Worm (Caenorhabditis elegans) whole organism, mixed stage, embryonic: ENCODE measurements around the gene nhr-88.

ENCODE experiments used
- M03D4.4 ChIP-seq: sonication (generic microtip); optimal IDR thresholded peaks from 2 replicates; lab custom pipeline; 2017; ENCODE audit warnings: mild to moderate bottlenecking, missing genetic modification characterization, missing compliant biosample characterization
- bed-3 ChIP-seq: fragments of 200-800 bp; sonication (Bioruptor generic); optimal IDR thresholded peaks from 3 replicates; lab custom pipeline; 2018; ENCODE audit warnings: mild to moderate bottlenecking, missing genetic modification characterization, moderate library complexity, missing compliant biosample characterization
- ceh-39 ChIP-seq: fragments of 150-350 bp; optimal IDR thresholded peaks from 2 replicates; lab custom pipeline; 2014; ENCODE audit warnings: missing biosample characterization, missing genetic modification characterization
- ceh-43 ChIP-seq: fragments of 200-800 bp; sonication (Bioruptor generic); optimal IDR thresholded peaks from 2 replicates; lab custom pipeline; 2018; ENCODE audit warnings: mild to moderate bottlenecking, missing genetic modification characterization, moderate library complexity, missing compliant biosample characterization
- ceh-83 ChIP-seq: fragments of 200-800 bp; sonication (Bioruptor generic); optimal IDR thresholded peaks from 2 replicates; lab custom pipeline; 2018; ENCODE audit warnings: mild to moderate bottlenecking, missing genetic modification characterization, missing compliant biosample characterization
- ces-1 ChIP-seq: fragments of 150-350 bp; optimal IDR thresholded peaks from 2 replicates; lab custom pipeline; 2014; ENCODE audit warnings: missing biosample characterization, missing genetic modification reagents, missing genetic modification characterization
- cnd-1 ChIP-seq: fragments of 200-800 bp; sonication (Bioruptor generic); optimal IDR thresholded peaks from 2 replicates; lab custom pipeline; 2018; ENCODE audit warnings: mild to moderate bottlenecking, missing genetic modification characterization, missing compliant biosample characterization
- elt-1 ChIP-seq: sonication (generic microtip); optimal IDR thresholded peaks from 2 replicates; lab custom pipeline; 2017; ENCODE audit warnings: missing genetic modification characterization, mild to moderate bottlenecking, missing compliant biosample characterization, antibody characterized with exemption, moderate library complexity, borderline replicate concordance; ENCODE audit not compliant: insufficient read depth
- flh-1 ChIP-seq: fragments of 200-800 bp; sonication (Bioruptor generic); optimal IDR thresholded peaks from 2 replicates; lab custom pipeline; 2018; ENCODE audit warnings: mild to moderate bottlenecking, missing genetic modification characterization, moderate library complexity, missing compliant biosample characterization
- ham-2 ChIP-seq: fragments of 200-800 bp; sonication (Bioruptor generic); optimal IDR thresholded peaks from 2 replicates; lab custom pipeline; 2018; ENCODE audit warnings: mild to moderate bottlenecking, missing genetic modification characterization, missing compliant biosample characterization
- hlh-1 ChIP-seq: fragments of 150-350 bp; optimal IDR thresholded peaks from 2 replicates; lab custom pipeline; 2014; ENCODE audit warnings: missing biosample characterization, missing genetic modification reagents, missing genetic modification characterization
- lin-13 ChIP-seq: fragments of 150-350 bp; optimal IDR thresholded peaks from 2 replicates; lab custom pipeline; 2014; ENCODE audit warnings: missing biosample characterization, missing genetic modification characterization
- lin-32 ChIP-seq: fragments of 200-800 bp; sonication (Bioruptor generic); optimal IDR thresholded peaks from 2 replicates; lab custom pipeline; 2018; ENCODE audit warnings: mild to moderate bottlenecking, missing genetic modification characterization, missing compliant biosample characterization
- lsy-2 ChIP-seq: fragments of 150-350 bp; optimal IDR thresholded peaks from 2 replicates; lab custom pipeline; 2014; ENCODE audit warnings: missing biosample characterization, missing genetic modification characterization
- mab-5 ChIP-seq: fragments of 150-350 bp; optimal IDR thresholded peaks from 2 replicates; lab custom pipeline; 2014; ENCODE audit warnings: missing biosample characterization, missing genetic modification characterization
- mls-2 ChIP-seq: sonication (generic microtip); optimal IDR thresholded peaks from 2 replicates; lab custom pipeline; 2016; ENCODE audit warnings: mild to moderate bottlenecking, missing genetic modification characterization, moderate library complexity, missing compliant biosample characterization
- nhr-12 ChIP-seq: fragments of 150-350 bp; optimal IDR thresholded peaks from 2 replicates; lab custom pipeline; 2014; ENCODE audit warnings: missing biosample characterization, missing genetic modification characterization
- nhr-2 ChIP-seq: fragments of 150-350 bp; optimal IDR thresholded peaks from 2 replicates; lab custom pipeline; 2014; ENCODE audit warnings: missing biosample characterization, missing genetic modification characterization
- nhr-237 ChIP-seq: fragments of 150-350 bp; optimal IDR thresholded peaks from 2 replicates; lab custom pipeline; 2014; ENCODE audit warnings: missing biosample characterization, missing genetic modification characterization
- nhr-28 ChIP-seq: fragments of 150-350 bp; optimal IDR thresholded peaks from 2 replicates; lab custom pipeline; 2014; ENCODE audit warnings: missing biosample characterization, missing genetic modification characterization
- nhr-76 ChIP-seq: sonication (generic microtip); optimal IDR thresholded peaks from 2 replicates; lab custom pipeline; 2017; ENCODE audit warnings: missing biosample characterization, missing genetic modification characterization
- pha-4 ChIP-seq: fragments of 150-350 bp; optimal IDR thresholded peaks from 2 replicates; lab custom pipeline; 2018; ENCODE audit warnings: missing biosample characterization, missing genetic modification reagents, missing genetic modification characterization
- sem-2 ChIP-seq: fragments of 200-800 bp; sonication (Bioruptor generic); optimal IDR thresholded peaks from 2 replicates; lab custom pipeline; 2018; ENCODE audit warnings: mild to moderate bottlenecking, missing genetic modification characterization, missing compliant biosample characterization
- snpc-4 ChIP-seq: fragments of 150-350 bp; optimal IDR thresholded peaks from 2 replicates; lab custom pipeline; 2014; ENCODE audit warnings: missing biosample characterization, missing genetic modification characterization
- sptf-1 ChIP-seq: sonication (generic microtip); optimal IDR thresholded peaks from 2 replicates; lab custom pipeline; 2017; ENCODE audit warnings: mild to moderate bottlenecking, missing genetic modification characterization, moderate library complexity, missing compliant biosample characterization
- unc-120 ChIP-seq: sonication (generic microtip); optimal IDR thresholded peaks from 2 replicates; lab custom pipeline; 2017; ENCODE audit warnings: missing genetic modification characterization, missing compliant biosample characterization; ENCODE audit not compliant: poor library complexity, severe bottlenecking
- unc-39 ChIP-seq: fragments of 150-350 bp; optimal IDR thresholded peaks from 2 replicates; lab custom pipeline; 2014; ENCODE audit warnings: missing biosample characterization, missing genetic modification characterization
- unc-62 ChIP-seq: fragments of 150-350 bp; optimal IDR thresholded peaks from 2 replicates; lab custom pipeline; 2014; ENCODE audit warnings: missing biosample characterization, missing genetic modification reagents, missing genetic modification characterization
- zip-8 ChIP-seq: fragments of 150-350 bp; optimal IDR thresholded peaks from 2 replicates; lab custom pipeline; 2014; ENCODE audit warnings: missing biosample characterization, missing genetic modification characterization
- ztf-11 ChIP-seq: fragments of 150-350 bp; optimal IDR thresholded peaks from 2 replicates; lab custom pipeline; 2014; ENCODE audit warnings: missing biosample characterization, missing genetic modification characterization

Gene nhr-88

ce11 chrII:2994590-2995392, 18.4 kb downstream of the nhr-88 start:
- peak; percentile 68 for TF ChIP-seq cnd-1 (tag; lab: Kevin White, UChicago)
- TF ChIP-seq ceh-39 (tag; lab: Kevin White, UChicago) = peak; percentile 2
- peak; percentile 62 for TF ChIP-seq nhr-2
- TF ChIP-seq unc-62 (GFP tag; lab: Kevin White, UChicago) = peak; percentile 94
- peak; percentile 19 for TF ChIP-seq unc-120
- peak; percentile 98 for TF ChIP-seq mab-5 (tag; lab: Kevin White, UChicago)
- no peak for TF ChIP-seq nhr-237 (tag; lab: Kevin White, UChicago)
- TF ChIP-seq snpc-4 (tag; lab: Kevin White, UChicago) = no peak
- peak; percentile 23 for TF ChIP-seq ces-1
- TF ChIP-seq nhr-28 (tag; lab: Kevin White, UChicago) = no peak
- TF ChIP-seq unc-39 (tag; lab: Kevin White, UChicago) = peak; percentile 42
- peak; percentile 23 for TF ChIP-seq lin-32
- peak; percentile 99 for TF ChIP-seq hlh-1 (tag; lab: Kevin White, UChicago)
- no peak for TF ChIP-seq nhr-12 (tag; lab: Kevin White, UChicago)

ce11 chrII:2996721-2997120, 20.3 kb downstream of the nhr-88 start, which contains the start of gene lido-8:
Gene lido-8 (plus strand): TSS chrII:2997021.
- TF ChIP-seq nhr-76 (tag; lab: Kevin White, UChicago) = no peak
- TF ChIP-seq sem-2 (GFP tag; lab: Kevin White, UChicago) = no peak
- peak; percentile 64 for TF ChIP-seq zip-8 (tag; lab: Kevin White, UChicago)
- no peak for TF ChIP-seq nhr-2

- peak; percentile 100 for TF ChIP-seq zip-8 (tag; lab: Kevin White, UChicago)
- TF ChIP-seq sptf-1 (tag; lab: Kevin White, UChicago) = no peak
Measured at ce11 chrII:2997828-2998441, 21.5 kb downstream of the nhr-88 start.

- TF ChIP-seq cnd-1 (tag; lab: Kevin White, UChicago) (peak; percentile 24), unc-62 (GFP tag; lab: Kevin White, UChicago) (no peak), ceh-83 (peak; percentile 19)
Measured at ce11 chrII:3000535-3001264, 24.3 kb downstream of the nhr-88 start, which contains the start of gene lido-9. Gene lido-9 (plus strand): TSS chrII:3000768.

- TF ChIP-seq unc-120 = no peak
- TF ChIP-seq hlh-1 (tag; lab: Kevin White, UChicago) = no peak
- no peak for TF ChIP-seq pha-4 (tag; lab: Kevin White, UChicago)
- TF ChIP-seq ceh-39 (tag; lab: Kevin White, UChicago) = no peak
- no peak for TF ChIP-seq ces-1
- no peak for TF ChIP-seq nhr-76 (tag; lab: Kevin White, UChicago)
- no peak for TF ChIP-seq lsy-2 (tag; lab: Kevin White, UChicago)
- TF ChIP-seq M03D4.4 (tag; lab: Kevin White, UChicago) = no peak
- TF ChIP-seq lin-13 = no peak
- TF ChIP-seq ztf-11 (tag; lab: Kevin White, UChicago) = no peak
- TF ChIP-seq mls-2 (tag; lab: Kevin White, UChicago) = no peak
- no peak for TF ChIP-seq lin-32
Measured at ce11 chrII:3002211-3002610, 25.8 kb downstream of the nhr-88 start, which contains the start of gene lido-10. Gene lido-10 (plus strand): TSS chrII:3002511.

- TF ChIP-seq unc-62 (GFP tag; lab: Kevin White, UChicago) (no peak), ceh-83 (no peak), lsy-2 (tag; lab: Kevin White, UChicago) (no peak), sem-2 (GFP tag; lab: Kevin White, UChicago) (no peak), snpc-4 (tag; lab: Kevin White, UChicago) (no peak), elt-1 (no peak), cnd-1 (tag; lab: Kevin White, UChicago) (no peak), bed-3 (no peak), flh-1 (GFP tag; lab: Kevin White, UChicago) (no peak), ceh-43 (no peak), ces-1 (no peak), ham-2 (no peak), nhr-76 (tag; lab: Kevin White, UChicago) (no peak), nhr-12 (tag; lab: Kevin White, UChicago) (no peak), M03D4.4 (tag; lab: Kevin White, UChicago) (no peak), nhr-237 (tag; lab: Kevin White, UChicago) (no peak), mls-2 (tag; lab: Kevin White, UChicago) (no peak), nhr-2 (no peak)
Measured at ce11 chrII:3003667-3004066, 27.2 kb downstream of the nhr-88 start, which contains the start of gene lido-11. Gene lido-11 (plus strand): TSS chrII:3003967.
